Fruit fly (Drosophila melanogaster): ENCODE data around the gene Rap1.

The Rap1 gene

DNA sequence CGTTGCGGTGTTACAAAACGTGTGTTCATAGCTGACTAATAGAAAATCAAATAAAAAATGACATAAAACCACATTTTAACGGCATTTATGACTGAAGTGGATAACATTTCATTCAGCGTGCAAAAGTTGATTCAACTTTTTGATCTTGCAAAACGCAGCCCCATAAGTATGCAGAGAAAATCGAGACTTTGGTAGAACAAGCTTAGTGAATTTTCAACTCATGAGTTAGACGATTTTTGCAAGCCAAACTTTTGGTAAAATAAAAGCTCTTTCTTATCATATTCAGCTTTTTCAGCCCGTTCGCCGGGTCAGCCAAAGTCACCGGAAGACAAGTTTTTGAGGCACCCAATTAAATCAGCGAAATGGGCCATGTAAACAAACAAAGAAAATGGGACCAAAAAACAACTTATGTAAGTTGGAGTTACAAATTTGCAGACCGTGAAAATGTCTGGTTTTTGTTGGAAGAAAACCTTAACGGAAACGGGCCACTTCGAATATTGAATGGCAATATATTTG, 30.2 kb downstream of the Rap1 start, which contains the start of gene Cpr62Ba:
Cpr62Ba (minus strand) TSS at position 31 of the 516 bp plus-strand sequence.
- no peak for TF ChIP-seq noc (tag; optimal IDR thresholded peaks at IDR 0.05)

dm6 chr3L:1829539-1829938, 32.5 kb downstream of the Rap1 start:
- no peak for TF ChIP-seq noc (tag; optimal IDR thresholded peaks at IDR 0.05)

dm6 chr3L:1827809-1828371, 34.1 kb downstream of the Rap1 start:
- TF ChIP-seq noc (tag; optimal IDR thresholded peaks at IDR 0.05) = no peak

dm6 chr3L:1822365-1822764, 39.7 kb downstream of the Rap1 start:
- no peak for TF ChIP-seq noc (tag; optimal IDR thresholded peaks at IDR 0.05)

DNA sequence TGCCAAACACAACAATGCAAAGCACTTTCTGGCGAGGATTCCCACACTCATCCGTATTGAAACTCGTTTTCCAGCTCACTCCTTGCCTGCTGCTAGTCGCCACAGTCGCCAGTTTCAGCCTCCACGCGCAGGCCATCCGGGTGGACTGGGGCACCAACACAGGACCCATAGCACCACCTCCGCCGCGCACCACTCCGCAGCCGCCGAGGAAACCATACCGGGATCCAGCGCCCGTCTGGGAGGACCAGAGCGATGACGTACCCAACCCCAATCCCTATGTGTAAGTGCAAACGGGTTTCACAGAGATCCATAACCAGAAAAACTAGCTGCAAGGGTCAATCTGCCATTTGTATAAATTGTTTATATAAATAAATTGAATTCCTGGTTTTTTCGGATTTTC, 40.9 kb downstream of the Rap1 start:
- TF ChIP-seq noc (tag; optimal IDR thresholded peaks at IDR 0.05) = no peak

dm6 chr3L:1818834-1819233, 43.2 kb downstream of the Rap1 start:
- no peak for TF ChIP-seq noc (tag; optimal IDR thresholded peaks at IDR 0.05)

dm6 chr3L:1817405-1817804, 44.6 kb downstream of the Rap1 start:
- no peak for TF ChIP-seq noc (tag; optimal IDR thresholded peaks at IDR 0.05)

- no peak for TF ChIP-seq noc (tag; optimal IDR thresholded peaks at IDR 0.05)
Measured at dm6 chr3L:1816614-1817013, 45.4 kb downstream of the Rap1 start.

- no peak for TF ChIP-seq noc (tag; optimal IDR thresholded peaks at IDR 0.05)
Measured at dm6 chr3L:1810288-1810687, 51.8 kb downstream of the Rap1 start, which contains the start of gene GV1. Gene GV1, plus strand, starts transcription at chr3L:1810588.

All from whole organism, larva.